Worm (Caenorhabditis elegans) whole organism, late embryonic: ENCODE measurements around the gene ugt-9.

Source experiments
- Y22D7AL.16 ChIP-seq: sonication (generic microtip); optimal IDR thresholded peaks from 2 replicates; lab custom pipeline; 2016; ENCODE audit warnings: missing genetic modification characterization, missing compliant biosample characterization
- ceh-45 ChIP-seq: fragments of 200-800 bp; sonication (Bioruptor generic); IDR thresholded peaks from 2 replicates; pipeline ENCODE4 v1.3.6; 2022; ENCODE audit warnings: missing genetic modification reagents, missing genetic modification characterization, missing compliant biosample characterization
- eyg-1 ChIP-seq: sonication (generic microtip); optimal IDR thresholded peaks from 2 replicates; lab custom pipeline; 2016; ENCODE audit warnings: missing genotype, missing genetic modification characterization, missing compliant biosample characterization
- fkh-10 ChIP-seq: fragments of 150-350 bp; optimal IDR thresholded peaks from 2 replicates; lab custom pipeline; 2014; ENCODE audit warnings: missing biosample characterization, missing genetic modification reagents, missing genetic modification characterization
- hlh-30 ChIP-seq: sonication (generic microtip); optimal IDR thresholded peaks from 2 replicates; lab custom pipeline; 2017; ENCODE audit warnings: antibody characterized with exemption, missing genetic modification characterization, missing compliant biosample characterization; ENCODE audit not compliant: insufficient read depth
- nhr-11 ChIP-seq: fragments of 150-350 bp; optimal IDR thresholded peaks from 2 replicates; lab custom pipeline; 2014; ENCODE audit warnings: missing biosample characterization, missing genetic modification characterization
- npax-4 ChIP-seq: sonication (generic microtip); optimal IDR thresholded peaks from 2 replicates; lab custom pipeline; 2016; ENCODE audit warnings: missing genetic modification characterization, missing compliant biosample characterization
- odd-2 ChIP-seq: sonication (generic microtip); optimal IDR thresholded peaks from 2 replicates; lab custom pipeline; 2017; ENCODE audit warnings: antibody characterized with exemption, mild to moderate bottlenecking, missing genetic modification characterization, missing compliant biosample characterization
- pag-3 ChIP-seq: sonication (generic microtip); optimal IDR thresholded peaks from 2 replicates; lab custom pipeline; 2016; ENCODE audit warnings: missing compliant biosample characterization, missing genetic modification characterization, borderline replicate concordance
- pha-4 ChIP-seq: fragments of 150-350 bp; optimal IDR thresholded peaks from 2 replicates; lab custom pipeline; 2018; ENCODE audit warnings: missing biosample characterization, missing genetic modification reagents, missing genetic modification characterization
- rnt-1 ChIP-seq: sonication (generic microtip); optimal IDR thresholded peaks from 2 replicates; lab custom pipeline; 2016; ENCODE audit warnings: missing genetic modification characterization, missing compliant biosample characterization
- unc-86 ChIP-seq: sonication (generic microtip); optimal IDR thresholded peaks from 2 replicates; lab custom pipeline; 2016; ENCODE audit warnings: missing genetic modification characterization, missing compliant biosample characterization
- zip-5 ChIP-seq: sonication (generic microtip); optimal IDR thresholded peaks from 2 replicates; lab custom pipeline; 2016; ENCODE audit warnings: missing genetic modification characterization, missing compliant biosample characterization

- TF ChIP-seq npax-4 (tag; lab: Kevin White, UChicago) (no peak), Y22D7AL.16 (no peak), fkh-10 (GFP tag; lab: Kevin White, UChicago) (no peak), rnt-1 (no peak), pag-3 (tag; lab: Kevin White, UChicago) (no peak), hlh-30 (tag; lab: Kevin White, UChicago) (no peak), odd-2 (tag; lab: Kevin White, UChicago) (no peak), ceh-45 (GFP tag; lab: Robert Waterston, UW) (no peak), eyg-1 (tag; lab: Kevin White, UChicago) (no peak), zip-5 (tag; lab: Kevin White, UChicago) (no peak), unc-86 (no peak), nhr-11 (tag; lab: Kevin White, UChicago) (no peak), pha-4 (tag; lab: Kevin White, UChicago) (no peak)
Measured at ce11 chrV:4894971-4895370, 877 bp upstream of the ugt-9 start, which contains the start of gene ugt-11.
